Worm (Caenorhabditis elegans): ENCODE data around the gene C48D5.3.

The C48D5.3 gene

ce11 chrIII:3532035-3532434 lies 49.5 kb downstream of the C48D5.3 start (continued):
- TF ChIP-seq ceh-2 (tag; optimal IDR thresholded peaks at IDR 0.05) (no peak), dve-1 (tag; optimal IDR thresholded peaks at IDR 0.05) (peak; percentile 4), syd-9 (tag; optimal IDR thresholded peaks at IDR 0.05) (no peak), fkh-10 (GFP tag; optimal IDR thresholded peaks at IDR 0.05) (no peak), ceh-24 (tag; optimal IDR thresholded peaks at IDR 0.05) (no peak), ceh-48 (tag; optimal IDR thresholded peaks at IDR 0.05) (peak; percentile 72), nfya-1 (tag; optimal IDR thresholded peaks at IDR 0.05) (peak; percentile 82), madf-2 (tag; optimal IDR thresholded peaks at IDR 0.05) (no peak), K02D7.2 (tag; optimal IDR thresholded peaks at IDR 0.05) (no peak), pag-3 (tag; optimal IDR thresholded peaks at IDR 0.05; ENCODE audit: borderline replicate concordance) (no peak), ceh-31 (tag; optimal IDR thresholded peaks at IDR 0.05) (peak; percentile 87), sox-4 (tag; optimal IDR thresholded peaks at IDR 0.05) (no peak), ref-2 (tag; optimal IDR thresholded peaks at IDR 0.05) (peak; percentile 68), mec-3 (tag; optimal IDR thresholded peaks at IDR 0.05; ENCODE audit: borderline replicate concordance) (no peak), fkh-6 (tag; optimal IDR thresholded peaks at IDR 0.05) (no peak), sox-2 (GFP tag; IDR thresholded peaks at IDR 0.05) (no peak), ceh-9 (tag; optimal IDR thresholded peaks at IDR 0.05) (no peak), pros-1 (tag; optimal IDR thresholded peaks at IDR 0.05) (no peak)

DNA sequence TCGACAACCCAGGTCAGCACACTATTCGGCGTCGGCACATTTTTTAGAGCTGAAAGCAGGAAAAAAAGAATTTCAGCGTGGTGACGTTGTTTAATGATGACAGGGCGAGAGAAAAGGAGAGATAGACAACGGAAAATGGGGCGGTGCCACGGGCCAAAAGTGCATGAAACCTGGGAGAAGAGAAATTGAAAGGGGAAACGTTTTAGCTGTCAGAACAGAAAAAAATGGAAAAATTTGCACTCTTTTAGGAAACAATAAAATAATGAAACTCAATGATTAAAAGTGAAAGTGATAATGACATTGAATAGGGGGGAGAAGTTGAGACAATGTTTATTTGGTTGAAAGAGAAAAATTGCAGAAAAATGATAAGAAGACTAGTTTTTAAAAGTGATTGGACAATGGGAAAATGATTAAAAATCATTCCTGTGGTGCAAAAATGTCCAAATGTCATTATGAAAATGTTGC lies 51.8 kb downstream of the C48D5.3 start, which contains the start of gene pitp-1:
Gene pitp-1 (minus strand): TSS at position 51 of the 465 bp plus-strand sequence.
- TF ChIP-seq nhr-232 (tag; optimal IDR thresholded peaks at IDR 0.05) = no peak

All from whole organism, late embryonic.